Fruit fly (Drosophila melanogaster) whole organism, embryonic: ENCODE data around the gene CG43680.

Experiments used
- CG11456 ChIP-seq: fragments of 200-800 bp; sonication (Bioruptor generic); IDR thresholded peaks from 3 replicates; pipeline ENCODE4 v1.3.6; 2022; ENCODE audit warnings: missing biosample characterization, missing genetic modification characterization
- CG12236 ChIP-seq: fragments of 200-800 bp; sonication (Bioruptor generic); optimal IDR thresholded peaks from 2 replicates; lab custom pipeline; 2016; ENCODE audit warnings: missing biosample characterization, missing genetic modification characterization
- CG12391 ChIP-seq: fragments of 200-800 bp; sonication (Bioruptor generic); optimal IDR thresholded peaks from 3 replicates; lab custom pipeline; 2018; ENCODE audit warnings: missing biosample characterization, mild to moderate bottlenecking, missing genetic modification characterization, moderate library complexity
- CG14050 ChIP-seq: fragments of 200-800 bp; sonication (Bioruptor generic); IDR thresholded peaks from 3 replicates; pipeline ENCODE4 v1.3.6; 2022; ENCODE audit warnings: missing biosample characterization, missing genetic modification characterization
- CG15011 ChIP-seq: fragments of 200-800 bp; sonication (Bioruptor generic); optimal IDR thresholded peaks from 3 replicates; lab custom pipeline; 2018; ENCODE audit warnings: missing biosample characterization, mild to moderate bottlenecking, missing genetic modification characterization
- CG2199 ChIP-seq: fragments of 200-800 bp; sonication (Bioruptor generic); IDR thresholded peaks from 3 replicates; pipeline ENCODE4 v1.3.6; 2022; ENCODE audit warnings: missing biosample characterization, missing genetic modification characterization
- CG30431 ChIP-seq: fragments of 200-800 bp; sonication (Bioruptor generic); optimal IDR thresholded peaks from 2 replicates; lab custom pipeline; 2017; ENCODE audit warnings: missing biosample characterization, missing genetic modification characterization
- CG3065 ChIP-seq: fragments of 200-800 bp; sonication (Bioruptor generic); optimal IDR thresholded peaks from 2 replicates; lab custom pipeline; 2016; ENCODE audit warnings: missing biosample characterization, missing genetic modification characterization
- CG31365 ChIP-seq: fragments of 200-800 bp; sonication (Bioruptor generic); optimal IDR thresholded peaks from 2 replicates; lab custom pipeline; 2018; ENCODE audit warnings: missing biosample characterization, mild to moderate bottlenecking, missing genetic modification characterization
- CG3281 ChIP-seq: fragments of 200-800 bp; sonication (Bioruptor generic); optimal IDR thresholded peaks from 3 replicates; lab custom pipeline; 2017; ENCODE audit warnings: missing biosample characterization, mild to moderate bottlenecking, missing genetic modification characterization
- CG4730 ChIP-seq: fragments of 200-800 bp; sonication (Bioruptor generic); IDR thresholded peaks from 2 replicates; pipeline ENCODE4 v1.3.6; 2022; ENCODE audit warnings: missing biosample characterization, missing genetic modification characterization
- CG4854 ChIP-seq: fragments of 200-800 bp; sonication (Bioruptor generic); optimal IDR thresholded peaks from 2 replicates; lab custom pipeline; 2016; ENCODE audit warnings: missing biosample characterization, missing genetic modification characterization, inconsistent platforms
- CG6689 ChIP-seq: fragments of 200-800 bp; sonication (Bioruptor generic); IDR thresholded peaks from 2 replicates; pipeline ENCODE4 v1.3.6; 2022; ENCODE audit warnings: missing biosample characterization, missing genetic modification characterization
- CG7271 ChIP-seq: fragments of 200-800 bp; sonication (Bioruptor generic); optimal IDR thresholded peaks from 2 replicates; lab custom pipeline; 2018; ENCODE audit warnings: missing biosample characterization, mild to moderate bottlenecking, missing genetic modification characterization, moderate library complexity
- CG7357 ChIP-seq: fragments of 200-800 bp; sonication (Bioruptor generic); IDR thresholded peaks from 3 replicates; pipeline ENCODE4 v1.3.6; 2022; ENCODE audit warnings: missing biosample characterization, missing genetic modification characterization
- CG7839 ChIP-seq: fragments of 200-800 bp; sonication (Bioruptor generic); optimal IDR thresholded peaks from 3 replicates; lab custom pipeline; 2018; ENCODE audit warnings: missing biosample characterization, mild to moderate bottlenecking, missing genetic modification characterization, moderate library complexity
- CG8089 ChIP-seq: fragments of 200-800 bp; sonication (Bioruptor generic); optimal IDR thresholded peaks from 3 replicates; lab custom pipeline; 2016; ENCODE audit warnings: missing biosample characterization, missing genetic modification characterization
- CG8359 ChIP-seq: fragments of 200-800 bp; sonication (Bioruptor generic); optimal IDR thresholded peaks from 2 replicates; lab custom pipeline; 2017; ENCODE audit warnings: missing biosample characterization, mild to moderate bottlenecking, missing genetic modification characterization, borderline replicate concordance
- CG9797 ChIP-seq: fragments of 200-800 bp; sonication (Bioruptor generic); optimal IDR thresholded peaks from 3 replicates; lab custom pipeline; 2018; ENCODE audit warnings: missing biosample characterization, mild to moderate bottlenecking, missing genetic modification characterization
- CrebB ChIP-seq: fragments of 200-800 bp; sonication (Bioruptor generic); optimal IDR thresholded peaks from 3 replicates; lab custom pipeline; 2018; ENCODE audit warnings: missing biosample characterization, mild to moderate bottlenecking, missing genetic modification characterization
- Ets65A ChIP-seq: fragments of 200-800 bp; sonication (Bioruptor generic); peaks from one replicate; lab custom pipeline; 2016; ENCODE audit warnings: missing biosample characterization, missing genetic modification characterization
- Hr39 ChIP-seq: fragments of >200 bp; optimal IDR thresholded peaks from 2 replicates; lab custom pipeline; 2017
- MTF-1 ChIP-seq: fragments of 200-800 bp; sonication (Bioruptor generic); optimal IDR thresholded peaks from 2 replicates; lab custom pipeline; 2018; ENCODE audit warnings: missing biosample characterization, mild to moderate bottlenecking, missing genetic modification characterization, borderline replicate concordance
- Mad ChIP-seq: fragments of 200-800 bp; sonication (Bioruptor generic); optimal IDR thresholded peaks from 2 replicates; lab custom pipeline; 2016; ENCODE audit warnings: missing biosample characterization, missing genetic modification characterization
- Poxn ChIP-seq: fragments of 200-800 bp; sonication (Bioruptor generic); IDR thresholded peaks from 2 replicates; pipeline ENCODE4 v1.3.6; 2022; ENCODE audit warnings: missing biosample characterization, missing genetic modification characterization
- Scr ChIP-seq: fragments of 200-800 bp; sonication (Bioruptor generic); IDR thresholded peaks from 2 replicates; pipeline ENCODE4 v1.3.6; 2022; ENCODE audit warnings: missing biosample characterization, missing genetic modification characterization; ENCODE audit not compliant: partially characterized antibody
- Sry-δ ChIP-seq: fragments of 200-800 bp; sonication (Bioruptor generic); optimal IDR thresholded peaks from 2 replicates; lab custom pipeline; 2016; ENCODE audit warnings: missing biosample characterization, missing genetic modification characterization
- Stat92E ChIP-seq, 3 experiments: fragments of >200 bp in 2 of 3; fragments of 200-800 bp in 1 of 3; sonication (Bioruptor generic) in 1 of 3; optimal IDR thresholded peaks; 2 replicates each; lab custom pipeline; 2017 to 2019; ENCODE audit warnings: missing biosample characterization in 3 of 3, missing genetic modification characterization in 3 of 3, mild to moderate bottlenecking in 1 of 3, moderate library complexity in 1 of 3
- disco-r ChIP-seq: fragments of 200-800 bp; sonication (Bioruptor generic); optimal IDR thresholded peaks from 2 replicates; lab custom pipeline; 2016; ENCODE audit warnings: missing biosample characterization, missing genetic modification characterization
- gcm ChIP-seq: fragments of 200-800 bp; sonication (Bioruptor generic); optimal IDR thresholded peaks from 2 replicates; lab custom pipeline; 2019; ENCODE audit warnings: missing biosample characterization, mild to moderate bottlenecking, missing genetic modification characterization, moderate library complexity
- grau ChIP-seq: fragments of 200-800 bp; optimal IDR thresholded peaks from 3 replicates; lab custom pipeline; 2019; ENCODE audit warnings: missing biosample characterization, mild to moderate bottlenecking, missing genetic modification characterization, moderate library complexity
- jumu ChIP-seq: fragments of 200-800 bp; sonication (Bioruptor generic); optimal IDR thresholded peaks from 3 replicates; lab custom pipeline; 2016; ENCODE audit warnings: missing biosample characterization, missing genetic modification characterization
- ken ChIP-seq: fragments of 200-800 bp; sonication (Bioruptor generic); IDR thresholded peaks from 3 replicates; pipeline ENCODE4 v1.3.6; 2022; ENCODE audit warnings: missing biosample characterization, missing genetic modification characterization
- klu ChIP-seq: fragments of 200-800 bp; sonication (Bioruptor generic); IDR thresholded peaks from 2 replicates; pipeline ENCODE4 v1.3.6; 2022; ENCODE audit warnings: missing biosample characterization, missing genetic modification characterization
- lab ChIP-seq: fragments of 200-800 bp; sonication (Bioruptor generic); optimal IDR thresholded peaks from 3 replicates; lab custom pipeline; 2017; ENCODE audit warnings: missing biosample characterization, missing genetic modification characterization, mild to moderate bottlenecking, moderate library complexity, missing genetic modification reagents
- lbe ChIP-seq: fragments of 200-800 bp; sonication (Bioruptor generic); optimal IDR thresholded peaks from 2 replicates; lab custom pipeline; 2016; ENCODE audit warnings: missing biosample characterization, mild to moderate bottlenecking, missing genetic modification characterization
- mirr ChIP-seq: fragments of 200-800 bp; sonication (Bioruptor generic); optimal IDR thresholded peaks from 3 replicates; lab custom pipeline; 2018; ENCODE audit warnings: missing biosample characterization, mild to moderate bottlenecking, missing genetic modification characterization
- nerfin-2 ChIP-seq: fragments of 200-800 bp; sonication (Bioruptor generic); IDR thresholded peaks from 2 replicates; pipeline ENCODE4 v1.3.6; 2022; ENCODE audit warnings: missing biosample characterization, missing genetic modification characterization; ENCODE audit not compliant: partially characterized antibody
- prd ChIP-seq, 3 experiments: fragments of >200 bp in 2 of 3; fragments of 200-800 bp in 1 of 3; sonication (Bioruptor generic) in 1 of 3; optimal IDR thresholded peaks in 2 of 3; IDR thresholded peaks in 1 of 3; 2 replicates in 2 of 3; 3 replicates in 1 of 3; pipeline versions ENCODE4 v1.3.6 to Lab custom; 2017 to 2022; ENCODE audit warnings: missing biosample characterization in 1 of 3, missing genetic modification characterization in 1 of 3
- pzg ChIP-seq: fragments of 200-800 bp; sonication (Bioruptor generic); optimal IDR thresholded peaks from 3 replicates; lab custom pipeline; 2018; ENCODE audit warnings: missing biosample characterization, mild to moderate bottlenecking, missing genetic modification characterization, moderate library complexity
- repo ChIP-seq: fragments of 200-800 bp; sonication (Bioruptor generic); optimal IDR thresholded peaks from 2 replicates; lab custom pipeline; 2016; ENCODE audit warnings: missing biosample characterization, missing genetic modification characterization
- ro ChIP-seq: fragments of 200-800 bp; sonication (Bioruptor generic); IDR thresholded peaks from 2 replicates; pipeline ENCODE4 v1.3.6; 2022; ENCODE audit warnings: missing biosample characterization, missing genetic modification characterization
- scrt ChIP-seq: fragments of 200-800 bp; sonication (Bioruptor generic); optimal IDR thresholded peaks from 2 replicates; lab custom pipeline; 2018; ENCODE audit warnings: missing biosample characterization, mild to moderate bottlenecking, missing genetic modification characterization, moderate library complexity
- sd ChIP-seq: fragments of 200-800 bp; sonication (Bioruptor generic); optimal IDR thresholded peaks from 3 replicates; lab custom pipeline; 2018; ENCODE audit warnings: missing biosample characterization, mild to moderate bottlenecking, missing genetic modification characterization, moderate library complexity
- seq ChIP-seq: fragments of 200-800 bp; sonication (Bioruptor generic); IDR thresholded peaks from 2 replicates; pipeline ENCODE4 v1.3.6; 2022; ENCODE audit warnings: missing biosample characterization, missing genetic modification characterization
- tap ChIP-seq: fragments of 200-800 bp; optimal IDR thresholded peaks from 3 replicates; lab custom pipeline; 2019; ENCODE audit warnings: missing biosample characterization, mild to moderate bottlenecking, missing genetic modification characterization, moderate library complexity
- unc-4 ChIP-seq: fragments of 200-800 bp; sonication (Bioruptor generic); IDR thresholded peaks from 2 replicates; pipeline ENCODE4 v1.3.6; 2022; ENCODE audit warnings: missing biosample characterization, missing genetic modification characterization; ENCODE audit not compliant: partially characterized antibody
- usp ChIP-seq: fragments of >200 bp; optimal IDR thresholded peaks from 2 replicates; lab custom pipeline; 2017; ENCODE audit warnings: missing biosample characterization, missing genetic modification characterization
- yki ChIP-seq: fragments of >200 bp; optimal IDR thresholded peaks from 3 replicates; lab custom pipeline; 2018

CG43680 gene

dm6 chr3L:15045114-15045513 is 8.0 kb downstream of the CG43680 start (continued):
- TF ChIP-seq disco-r (GFP tag; lab: Kevin White, UChicago) (no peak), CrebB (tag; lab: Kevin White, UChicago) (no peak), pzg (no peak)
- TF ChIP-seq, all 482 proteins: peak for 5

dm6 chr3L:15043874-15044336 is 9.2 kb downstream of the CG43680 start, which contains the start of gene ind:
TSS of gene ind (minus strand) at chr3L:15043924.
- no peak for TF ChIP-seq MTF-1 (GFP tag; lab: Kevin White, UChicago)
- no peak for TF ChIP-seq Scr
- no peak for TF ChIP-seq CG7271 (tag; lab: Kevin White, UChicago)
- TF ChIP-seq Hr39 (lab: Kevin White, UChicago) = no peak
- no peak for TF ChIP-seq CG3065 (GFP tag; lab: Kevin White, UChicago)
- TF ChIP-seq CG11456 (GFP tag; lab: Robert Waterston, UW) = no peak
- TF ChIP-seq gcm = peak; percentile 25
- no peak for TF ChIP-seq Mad (GFP tag; lab: Kevin White, UChicago)
- no peak for TF ChIP-seq pzg
- no peak for TF ChIP-seq CG12236 (GFP tag; lab: Kevin White, UChicago)
- no peak for TF ChIP-seq unc-4
- TF ChIP-seq CG9797 (GFP tag; lab: Kevin White, UChicago) = no peak
- TF ChIP-seq tap (tag; lab: Kevin White, UChicago) = peak; percentile 57
- TF ChIP-seq seq (GFP tag; lab: Robert Waterston, UW) = peak; percentile 77; the same call in 1 of the 2 replicates
- TF ChIP-seq lbe (GFP tag; lab: Kevin White, UChicago) = no peak
- TF ChIP-seq CG7357 (GFP tag; lab: Robert Waterston, UW) = no peak
- TF ChIP-seq CG12391 (tag; lab: Kevin White, UChicago) = no peak
- no peak for TF ChIP-seq CG6689
- TF ChIP-seq ken (GFP tag; lab: Robert Waterston, UW) = no peak
- no peak for TF ChIP-seq prd (optimal IDR thresholded peaks at IDR 0.05; lab: Kevin White, UChicago)
- peak; percentile 37; the same call in 1 of the 3 replicates for TF ChIP-seq prd (GFP tag; IDR thresholded peaks at IDR 0.05; lab: Robert Waterston, UW)
- no peak for TF ChIP-seq lab (GFP tag; lab: Kevin White, UChicago)
- TF ChIP-seq mirr (GFP tag; lab: Kevin White, UChicago) = no peak
- no peak for TF ChIP-seq yki (lab: Kevin White, UChicago)
- no peak for TF ChIP-seq CG14050 (GFP tag; lab: Robert Waterston, UW)
- TF ChIP-seq jumu (GFP tag; lab: Kevin White, UChicago) = no peak
- no peak for TF ChIP-seq CG31365
- no peak for TF ChIP-seq CG15011 (GFP tag; lab: Kevin White, UChicago)
- TF ChIP-seq nerfin-2 (GFP tag; lab: Robert Waterston, UW) = no peak
- no peak for TF ChIP-seq klu (GFP tag; lab: Robert Waterston, UW)
- TF ChIP-seq scrt (GFP tag; lab: Kevin White, UChicago) = peak; percentile 11
- no peak for TF ChIP-seq CG4854 (GFP tag; lab: Kevin White, UChicago)
- TF ChIP-seq Sry-δ (GFP tag; lab: Kevin White, UChicago) = no peak
- no peak for TF ChIP-seq CG8359 (GFP tag; lab: Kevin White, UChicago)
- no peak for TF ChIP-seq usp
- 0 out of 3 replicates have a peak, but pooled peaks have one; percentile 15 for TF ChIP-seq CG2199
- TF ChIP-seq grau (tag; lab: Kevin White, UChicago) = peak; percentile 49
- TF ChIP-seq Ets65A = no peak
- no peak for TF ChIP-seq Poxn (GFP tag; lab: Robert Waterston, UW)
- no peak for TF ChIP-seq sd (tag; lab: Kevin White, UChicago)
- no peak for TF ChIP-seq repo
- no peak for TF ChIP-seq CG8089 (GFP tag; lab: Kevin White, UChicago)
- no peak for TF ChIP-seq CG3281 (GFP tag; lab: Kevin White, UChicago)
- no peak for TF ChIP-seq ro
- TF ChIP-seq CG4730 (GFP tag; lab: Robert Waterston, UW) = no peak
- TF ChIP-seq CG7839 (tag; lab: Kevin White, UChicago) = no peak
- no peak for TF ChIP-seq CG30431 (GFP tag; lab: Kevin White, UChicago)
- no peak for TF ChIP-seq Stat92E (GFP tag; optimal IDR thresholded peaks at IDR 0.05; lab: Kevin White, UChicago)
